Worm (Caenorhabditis elegans) whole organism, L4 larva: Measurements from ENCODE around the gene tin-9.2.
A peak's percentile ranks its signal among the peaks of the same experiment; 100 is the strongest.

Experiments
- unc-62 ChIP-seq, 3 experiments: fragments of 150-350 bp in 1 of 3; sonication (generic microtip); optimal IDR thresholded peaks in 2 of 3; peaks in 1 of 3; 1 replicate in 1 of 3; 2 replicates in 2 of 3; lab custom pipeline; 2014 to 2017; ENCODE audit warnings: missing biosample characterization in 3 of 3, missing genetic modification characterization in 3 of 3, missing genetic modification reagents in 3 of 3, missing genotype in 1 of 3
- ztf-7 ChIP-seq: fragments of 150-350 bp; optimal IDR thresholded peaks from 2 replicates; lab custom pipeline; 2014; ENCODE audit warnings: missing biosample characterization, missing genetic modification characterization

tin-9.2 gene

ce11 chrIV:13149276-13149675 lies 50.5 kb downstream of the tin-9.2 start, which contains the start of gene nlp-79:
Gene nlp-79 (plus strand): TSS chrIV:13149576.
- TF ChIP-seq unc-62 (GFP tag; optimal IDR thresholded peaks at IDR 0.05 in 1 of 2; lab: Kevin White, UChicago): peak in 1 of 2 experiments; percentile 63
- TF ChIP-seq unc-62 (tag; optimal IDR thresholded peaks at IDR 0.05; lab: Kevin White, UChicago): no peak
- no peak for TF ChIP-seq ztf-7 (tag; lab: Kevin White, UChicago)
- TF ChIP-seq, all 104 proteins: peak for 1
